Worm (Caenorhabditis elegans): ENCODE results near the gene ard-1.
A peak's percentile ranks its signal among the peaks of the same experiment; 100 is the strongest.

ard-1 gene

DNA sequence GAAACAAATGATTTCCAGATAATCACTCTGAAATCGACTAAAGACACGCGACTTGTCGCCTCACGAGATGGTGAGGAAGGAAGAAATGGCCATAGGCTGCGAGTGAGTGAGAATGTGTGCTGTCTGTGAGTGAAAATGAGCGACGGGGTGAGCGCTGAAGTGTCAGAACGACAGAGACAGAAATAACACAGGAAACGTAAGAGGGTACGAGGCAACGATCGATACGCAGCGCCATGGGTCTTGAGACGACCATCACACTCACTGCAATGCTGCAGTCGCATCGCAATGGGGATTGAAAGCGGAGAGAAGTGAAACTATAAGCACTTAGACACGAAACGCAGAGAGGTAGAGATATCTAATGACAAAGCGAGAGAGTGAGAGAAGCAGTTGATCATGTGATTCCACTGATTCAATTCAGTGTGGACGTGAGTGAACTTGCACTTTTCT, 48.3 kb upstream of the ard-1 start (continued):
- TF ChIP-seq nfya-1 (tag; optimal IDR thresholded peaks at IDR 0.05; ENCODE audit: borderline replicate concordance, insufficient read depth) (no peak), F22D6.2 (tag; optimal IDR thresholded peaks at IDR 0.05) (peak; percentile 64), hlh-26 (GFP tag; conservative IDR thresholded peaks at IDR 0.05) (no peak), nhr-90 (tag; optimal IDR thresholded peaks at IDR 0.05) (peak; percentile 74), K11D2.4 (GFP tag; IDR thresholded peaks at IDR 0.05) (peak; percentile 86; the same call in 1 of the 2 replicates), madf-10 (tag; optimal IDR thresholded peaks at IDR 0.05) (peak; percentile 84), lir-1 (GFP tag; conservative IDR thresholded peaks at IDR 0.05) (peak; percentile 97), bed-2 (GFP tag; IDR thresholded peaks at IDR 0.05) (peak; percentile 30; the same call in 1 of the 2 replicates), egl-44 (GFP tag; IDR thresholded peaks at IDR 0.05) (peak; percentile 54; the same call in 1 of the 2 replicates), snpc-4 (GFP tag; optimal IDR thresholded peaks at IDR 0.05) (no peak), snpc-4 (tag; optimal IDR thresholded peaks at IDR 0.05) (peak; percentile 47 to 73 (median 58)), F55B11.4 (tag; optimal IDR thresholded peaks at IDR 0.05; ENCODE audit: borderline replicate concordance, insufficient read depth) (no peak), C06A6.2 (GFP tag; conservative IDR thresholded peaks at IDR 0.05) (peak; percentile 89), ceh-27 (GFP tag; optimal IDR thresholded peaks at IDR 0.05) (peak; percentile 90), cebp-1 (GFP tag; IDR thresholded peaks at IDR 0.05) (0 out of 2 replicates have a peak, but pooled peaks have one; percentile 56), cebp-1 (tag; optimal IDR thresholded peaks at IDR 0.05) (peak; percentile 92), nhr-27 (tag; optimal IDR thresholded peaks at IDR 0.05) (no peak), nhr-179 (tag; optimal IDR thresholded peaks at IDR 0.05) (no peak), K12H6.12 (tag; optimal IDR thresholded peaks at IDR 0.05) (peak; percentile 90), ZK185.1 (tag; optimal IDR thresholded peaks at IDR 0.05; ENCODE audit: poor library complexity, severe bottlenecking) (peak; percentile 91), mcd-1 (GFP tag; IDR thresholded peaks at IDR 0.05) (peak; percentile 82), ceh-58 (GFP tag; IDR thresholded peaks at IDR 0.05) (no peak), D2030.7 (GFP tag; IDR thresholded peaks at IDR 0.05) (no peak), ceh-40 (GFP tag; IDR thresholded peaks at IDR 0.05) (no peak), T07F8.4 (tag; optimal IDR thresholded peaks at IDR 0.05) (peak; percentile 59), chd-7 (tag; optimal IDR thresholded peaks at IDR 0.05) (peak; percentile 90), Y53F4B.3 (GFP tag; IDR thresholded peaks at IDR 0.05) (no peak), gei-17 (GFP tag; optimal IDR thresholded peaks at IDR 0.05) (peak; percentile 2), lin-40 (tag; optimal IDR thresholded peaks at IDR 0.05) (peak; percentile 93), nhr-120 (GFP tag; IDR thresholded peaks at IDR 0.05) (no peak), F23B12.7 (tag; optimal IDR thresholded peaks at IDR 0.05; ENCODE audit: insufficient read depth) (peak; percentile 27), let-526 (GFP tag; IDR thresholded peaks at IDR 0.05) (0 out of 2 replicates have a peak, but pooled peaks have one; percentile 60), attf-6 (GFP tag; IDR thresholded peaks at IDR 0.05) (peak; percentile 13; the same call in 1 of the 2 replicates), rcor-1 (GFP tag; IDR thresholded peaks at IDR 0.05) (peak; percentile 63), ets-4 (GFP tag; optimal IDR thresholded peaks at IDR 0.05) (peak; percentile 73), ztf-25 (GFP tag; IDR thresholded peaks at IDR 0.05) (0 out of 2 replicates have a peak, but pooled peaks have one; percentile 26), zim-3 (tag; optimal IDR thresholded peaks at IDR 0.05) (peak; percentile 44), Y56A3A.18 (GFP tag; IDR thresholded peaks at IDR 0.05) (no peak), B0019.2 (GFP tag; conservative IDR thresholded peaks at IDR 0.05) (no peak), F39B2.1 (GFP tag; IDR thresholded peaks at IDR 0.05) (0 out of 2 replicates have a peak, but pooled peaks have one; percentile 12), ztf-22 (GFP tag; optimal IDR thresholded peaks at IDR 0.05) (peak; percentile 81), tbx-9 (tag; optimal IDR thresholded peaks at IDR 0.05; ENCODE audit: borderline replicate concordance) (no peak), somi-1 (GFP tag; optimal IDR thresholded peaks at IDR 0.05) (peak; percentile 74), ztf-26 (tag; optimal IDR thresholded peaks at IDR 0.05) (peak; percentile 81), Y95B8A.8 (GFP tag; IDR thresholded peaks at IDR 0.05) (peak; percentile 54; the same call in 1 of the 2 replicates), ccch-3 (GFP tag; optimal IDR thresholded peaks at IDR 0.05) (no peak), him-1 (tag; optimal IDR thresholded peaks at IDR 0.05) (no peak), madf-8 (GFP tag; conservative IDR thresholded peaks at IDR 0.05) (no peak)

All from whole organism, young adult.